Fruit fly (Drosophila melanogaster) ovary, adult (tissue): Measurements from ENCODE around the gene Edg84A.

ENCODE experiments used
- CG17801 ChIP-seq: fragments of 200-800 bp; optimal IDR thresholded peaks from 2 replicates; lab custom pipeline; 2019; ENCODE audit warnings: missing biosample characterization, mild to moderate bottlenecking, missing genetic modification characterization, moderate library complexity; ENCODE audit not compliant: partially characterized antibody

Gene Edg84A

dm6 chr3R:6684145-6684544, at the start of gene Edg84A:
Gene Edg84A, plus strand, starts transcription at chr3R:6684445.
- TF ChIP-seq CG17801 (GFP tag; lab: Kevin White, UChicago): no peak

DNA sequence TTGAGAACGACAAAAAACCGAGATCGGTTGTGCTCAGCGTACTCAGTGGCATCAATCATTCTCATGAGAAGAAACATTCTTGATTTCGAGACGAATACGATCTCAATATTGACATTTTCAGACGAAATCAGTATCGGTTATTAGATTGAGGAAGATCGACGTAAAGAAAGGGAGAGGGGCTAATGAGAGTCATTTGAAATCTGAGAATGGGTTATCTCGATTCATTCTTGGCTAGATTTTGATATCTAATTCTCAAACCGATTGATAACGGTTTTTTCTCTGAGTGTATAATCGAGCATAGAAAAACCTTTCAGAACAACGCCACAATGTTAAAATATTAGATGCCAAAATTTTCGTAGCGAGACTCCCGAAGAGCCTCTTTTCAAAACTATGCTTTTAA, 43.3 kb upstream of the Edg84A start, which contains the start of gene CG31286:
CG31286 (plus strand) TSS at position 301 of the 400 bp plus-strand sequence.
- TF ChIP-seq CG17801 (GFP tag; lab: Kevin White, UChicago): no peak

DNA sequence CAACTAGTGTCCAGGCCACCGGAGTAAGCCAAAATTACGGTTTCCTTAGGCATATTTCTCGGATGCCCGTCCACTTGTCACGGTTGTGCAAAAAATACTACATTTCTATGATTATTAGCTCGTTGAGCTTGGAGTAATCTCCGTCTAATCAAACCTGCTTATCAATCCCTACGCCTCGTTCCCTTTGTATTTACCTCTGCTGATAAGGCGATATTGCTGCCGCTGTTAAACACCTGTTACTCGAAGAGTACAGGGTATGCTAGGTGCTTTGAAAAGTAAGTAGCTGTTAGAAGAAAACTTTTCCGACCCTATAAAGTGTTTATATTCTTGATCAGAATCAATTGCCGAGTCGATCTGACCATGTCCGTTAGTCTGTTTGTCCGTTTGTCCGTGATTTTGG, 39.9 kb upstream of the Edg84A start, which contains the start of gene Ass:
Ass (minus strand) TSS at position 101 of the 400 bp plus-strand sequence.
- no peak for TF ChIP-seq CG17801 (GFP tag; lab: Kevin White, UChicago)

dm6 chr3R:6646740-6647139, 37.5 kb upstream of the Edg84A start, which contains the start of gene Taf1:
Gene Taf1, plus strand, starts transcription at chr3R:6646889.
- no peak for TF ChIP-seq CG17801 (GFP tag; lab: Kevin White, UChicago)

- TF ChIP-seq CG17801 (GFP tag; lab: Kevin White, UChicago): no peak
These were observed 26.7 kb upstream of the Edg84A start, which contains the start of the genes CG1307 and twr for dm6 chr3R:6657278-6658246. Gene CG1307, minus strand, starts transcription at chr3R:6657442. Gene twr, plus strand, starts transcription at chr3R:6657882.

DNA sequence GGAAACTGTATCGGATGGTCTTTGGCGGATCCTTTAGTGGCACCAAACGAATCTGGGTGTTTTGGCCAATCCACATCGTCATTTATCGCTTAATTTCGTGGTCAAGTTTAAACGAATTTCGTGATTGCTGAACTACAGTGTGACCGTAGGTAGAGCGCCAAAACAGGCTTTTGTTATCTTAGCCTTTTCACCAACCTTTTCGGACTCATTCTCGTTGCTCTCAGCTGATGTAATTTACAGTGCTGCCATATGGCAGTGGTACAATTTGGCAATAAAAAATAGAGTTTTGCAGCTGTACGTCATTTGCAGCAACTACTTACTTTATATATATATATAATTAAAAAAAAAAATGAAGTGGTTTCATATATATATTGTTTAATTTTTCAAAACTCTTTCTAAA, 24.3 kb upstream of the Edg84A start, which contains the start of gene agt:
agt (minus strand) TSS at position 160 of the 400 bp plus-strand sequence.
- no peak for TF ChIP-seq CG17801 (GFP tag; lab: Kevin White, UChicago)

DNA sequence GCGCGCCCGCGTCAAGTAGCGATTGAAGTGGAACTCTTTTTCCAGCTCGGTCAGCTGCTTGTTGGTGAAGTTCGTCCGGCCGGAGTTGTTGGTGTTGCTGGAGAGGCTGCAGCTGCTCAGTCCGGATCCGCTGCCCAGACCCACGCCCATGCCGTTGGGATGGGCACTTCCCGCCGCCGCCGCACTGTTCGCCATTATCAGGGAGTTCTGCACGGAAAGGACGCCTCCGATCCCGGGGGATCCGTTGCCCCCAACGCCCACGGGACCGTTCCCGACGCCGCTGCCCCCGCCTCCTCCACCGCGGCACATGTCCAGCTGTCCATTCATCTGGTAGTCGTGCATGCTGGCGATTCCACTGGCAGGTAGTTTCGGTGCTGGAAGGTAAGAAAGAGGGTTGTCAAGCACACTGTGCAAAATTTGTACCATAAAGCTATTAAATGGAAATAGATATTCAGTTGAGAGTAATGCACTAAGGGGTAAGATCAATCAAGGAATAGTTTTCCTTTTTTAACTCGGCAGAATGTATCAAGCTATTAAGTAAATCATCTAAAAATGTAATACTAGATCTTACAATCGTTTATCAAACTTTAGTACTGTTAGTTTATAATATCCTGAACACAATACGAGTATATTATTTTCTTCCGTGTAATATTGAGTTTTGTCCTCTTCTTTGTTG, 21.5 kb upstream of the Edg84A start:
- TF ChIP-seq CG17801 (GFP tag; lab: Kevin White, UChicago): no peak

DNA sequence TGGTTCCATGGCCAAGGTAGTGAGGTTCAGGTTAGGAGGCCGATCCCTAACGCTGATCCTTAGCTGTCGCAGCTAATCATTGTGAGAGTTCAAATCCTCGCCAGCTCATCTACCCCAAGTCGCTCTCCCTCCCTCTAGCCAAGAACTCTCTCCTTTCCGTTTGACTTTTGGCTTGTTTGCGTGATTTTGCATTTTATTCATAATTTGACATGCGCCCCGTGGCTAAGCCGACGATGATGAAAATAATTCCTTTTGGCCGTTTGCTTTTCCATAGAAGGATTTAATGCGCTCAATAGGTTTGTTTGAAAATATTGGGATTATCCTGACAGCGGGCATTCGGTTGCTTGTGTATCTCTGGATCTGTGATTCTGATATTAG, 21.0 kb upstream of the Edg84A start:
- no peak for TF ChIP-seq CG17801 (GFP tag; lab: Kevin White, UChicago)

DNA sequence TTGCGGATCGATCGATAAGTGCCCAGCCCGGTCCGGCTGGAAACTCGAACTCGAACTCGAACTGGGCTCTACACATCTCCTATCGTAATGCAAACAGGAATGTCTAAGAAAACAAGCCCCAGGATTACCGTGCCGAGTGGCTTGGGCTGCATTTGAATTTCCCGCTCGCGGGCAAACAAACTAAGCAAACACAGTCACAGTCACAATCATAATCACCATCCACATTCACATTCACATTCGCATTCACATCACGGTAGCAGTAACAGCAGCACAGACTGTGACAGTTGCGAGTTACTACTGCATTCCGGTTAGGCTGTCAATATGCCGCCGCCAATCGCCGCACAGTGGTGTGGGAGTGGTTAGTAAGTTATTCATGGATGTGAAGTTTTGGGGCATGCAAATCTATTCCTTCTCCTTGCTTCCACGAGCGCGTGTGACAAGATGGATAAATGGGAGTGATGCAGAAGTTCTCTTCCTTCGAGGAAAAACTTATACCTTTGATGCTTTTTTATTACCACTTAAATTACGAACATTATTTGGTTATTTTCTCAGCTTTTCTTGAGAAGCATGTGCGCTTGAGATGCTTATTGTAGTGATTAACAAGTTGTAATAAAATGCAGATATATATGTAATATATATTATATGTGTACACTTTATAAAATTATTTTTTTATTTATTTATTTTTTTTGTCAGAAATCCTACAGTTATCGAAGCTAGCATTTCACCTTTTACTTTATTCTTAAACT, 19.7 kb upstream of the Edg84A start:
- TF ChIP-seq CG17801 (GFP tag; lab: Kevin White, UChicago): no peak

DNA sequence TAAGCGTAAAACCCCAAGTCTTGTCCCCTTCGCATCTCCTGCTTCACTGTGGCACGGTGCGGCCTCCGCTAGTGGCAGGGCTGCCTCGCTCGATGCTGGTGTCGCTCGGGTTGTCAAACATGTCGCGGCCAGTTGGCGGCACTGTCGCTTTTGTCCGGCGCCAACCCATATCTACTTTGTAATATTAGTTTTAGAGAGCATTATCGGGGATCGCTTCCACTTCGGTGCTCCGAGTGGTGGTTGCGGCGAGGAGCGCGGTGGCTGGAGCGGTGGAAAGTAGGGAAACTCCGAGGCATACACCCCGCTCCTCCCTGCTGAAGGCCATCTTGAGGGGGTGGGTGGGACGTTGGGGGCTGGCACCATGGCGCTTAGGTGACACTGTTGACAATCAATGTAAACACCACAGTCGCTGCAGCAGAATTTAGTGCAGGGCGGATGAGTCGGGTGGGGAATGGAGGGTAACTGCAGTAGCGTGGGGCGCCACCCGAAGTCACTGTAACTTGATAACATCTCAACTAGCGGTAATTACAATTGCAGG, 19.1 kb upstream of the Edg84A start:
- no peak for TF ChIP-seq CG17801 (GFP tag; lab: Kevin White, UChicago)

DNA sequence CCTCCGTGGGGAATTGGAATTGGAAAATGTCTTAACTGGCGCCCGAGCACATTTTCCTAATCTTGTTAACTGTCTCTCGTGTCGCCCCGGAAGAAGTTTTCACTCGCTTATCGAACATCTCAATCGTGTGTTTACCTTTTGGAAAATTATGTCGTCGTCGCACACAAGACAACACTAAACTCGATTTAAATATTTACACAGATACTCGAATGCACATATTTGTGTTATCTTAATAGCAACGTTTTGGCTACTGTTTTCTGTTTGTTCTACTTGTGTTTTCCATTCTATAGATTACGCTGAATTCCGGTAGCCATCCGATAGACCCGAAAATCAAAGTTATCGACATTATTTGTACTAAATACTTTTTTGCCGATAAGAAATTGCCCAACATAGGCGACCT, 17.0 kb upstream of the Edg84A start:
- no peak for TF ChIP-seq CG17801 (GFP tag; lab: Kevin White, UChicago)

- TF ChIP-seq CG17801 (GFP tag; lab: Kevin White, UChicago): no peak
These were observed 16.0 kb upstream of the Edg84A start for dm6 chr3R:6668234-6668633.

- TF ChIP-seq CG17801 (GFP tag; lab: Kevin White, UChicago): no peak
These were observed 11.8 kb upstream of the Edg84A start for dm6 chr3R:6672303-6673007.

- no peak for TF ChIP-seq CG17801 (GFP tag; lab: Kevin White, UChicago)
These were observed 9.7 kb upstream of the Edg84A start for dm6 chr3R:6674548-6674947.
